Fruit fly (Drosophila melanogaster) whole organism, embryonic: Measurements from ENCODE around the gene CG32026.

ENCODE experiments used
- Atf6 ChIP-seq: fragments of 200-800 bp; sonication (Bioruptor generic); IDR thresholded peaks from 2 replicates; pipeline ENCODE4 v1.3.6; 2022; ENCODE audit warnings: missing biosample characterization, missing genetic modification characterization
- B-H2 ChIP-seq: fragments of 200-800 bp; sonication (Bioruptor generic); optimal IDR thresholded peaks from 2 replicates; lab custom pipeline; 2018; ENCODE audit warnings: missing biosample characterization, mild to moderate bottlenecking, missing genetic modification characterization
- CG10209 ChIP-seq: fragments of 200-800 bp; sonication (Bioruptor generic); optimal IDR thresholded peaks from 3 replicates; lab custom pipeline; 2017; ENCODE audit warnings: missing biosample characterization, mild to moderate bottlenecking, missing genetic modification characterization, missing genetic modification reagents
- CG10979 ChIP-seq: fragments of 200-800 bp; sonication (Bioruptor generic); optimal IDR thresholded peaks from 2 replicates; lab custom pipeline; 2018; ENCODE audit warnings: missing biosample characterization, mild to moderate bottlenecking, missing genetic modification characterization, moderate library complexity
- CG11695 ChIP-seq: fragments of 200-800 bp; sonication (Bioruptor generic); IDR thresholded peaks from 3 replicates; pipeline ENCODE4 v1.3.6; 2022; ENCODE audit warnings: missing biosample characterization, missing genetic modification characterization
- CG12104 ChIP-seq: fragments of 200-800 bp; sonication (Bioruptor generic); optimal IDR thresholded peaks from 3 replicates; lab custom pipeline; 2016; ENCODE audit warnings: missing biosample characterization, missing genetic modification characterization
- CG16863 ChIP-seq: fragments of 200-800 bp; sonication (Bioruptor generic); optimal IDR thresholded peaks from 3 replicates; lab custom pipeline; 2016; ENCODE audit warnings: missing biosample characterization, missing genetic modification characterization
- CG18619 ChIP-seq: fragments of 200-800 bp; sonication (Bioruptor generic); optimal IDR thresholded peaks from 3 replicates; lab custom pipeline; 2017; ENCODE audit warnings: missing biosample characterization, mild to moderate bottlenecking, missing genetic modification characterization
- CG18764 ChIP-seq: fragments of 200-800 bp; sonication (Bioruptor generic); optimal IDR thresholded peaks from 3 replicates; lab custom pipeline; 2016; ENCODE audit warnings: missing biosample characterization, missing genetic modification characterization
- CG2875 ChIP-seq: fragments of 200-800 bp; sonication (Bioruptor generic); optimal IDR thresholded peaks from 2 replicates; lab custom pipeline; 2017; ENCODE audit warnings: missing biosample characterization, mild to moderate bottlenecking, missing genetic modification characterization, missing genetic modification reagents
- CG2889 ChIP-seq: fragments of 200-800 bp; sonication (Bioruptor generic); IDR thresholded peaks from 3 replicates; pipeline ENCODE4 v1.3.6; 2022; ENCODE audit warnings: missing biosample characterization, missing genetic modification characterization
- CG32772 ChIP-seq: fragments of 200-800 bp; sonication (Bioruptor generic); IDR thresholded peaks from 2 replicates; pipeline ENCODE4 v1.3.6; 2022; ENCODE audit warnings: missing biosample characterization, missing genetic modification characterization
- CG42726 ChIP-seq: fragments of 200-800 bp; sonication (Bioruptor generic); IDR thresholded peaks from 2 replicates; pipeline ENCODE4 v1.3.6; 2022; ENCODE audit warnings: missing biosample characterization, missing genetic modification characterization; ENCODE audit not compliant: partially characterized antibody
- CG7928 ChIP-seq: fragments of 200-800 bp; sonication (Bioruptor generic); optimal IDR thresholded peaks from 2 replicates; lab custom pipeline; 2017; ENCODE audit warnings: missing biosample characterization, mild to moderate bottlenecking, missing genetic modification characterization
- Camta ChIP-seq: fragments of 200-800 bp; sonication (Bioruptor generic); optimal IDR thresholded peaks from 2 replicates; lab custom pipeline; 2016; ENCODE audit warnings: missing biosample characterization, missing genetic modification characterization
- CkIIα-i1 ChIP-seq: fragments of 200-800 bp; sonication (Bioruptor generic); IDR thresholded peaks from 2 replicates; pipeline ENCODE4 v1.3.6; 2022; ENCODE audit warnings: missing biosample characterization, missing genetic modification characterization
- Dip2 ChIP-seq: fragments of 200-800 bp; sonication (Bioruptor generic); IDR thresholded peaks from 2 replicates; pipeline ENCODE4 v1.3.6; 2022; ENCODE audit warnings: missing biosample characterization, missing genetic modification characterization
- HLH3B ChIP-seq: fragments of 200-800 bp; sonication (Bioruptor generic); IDR thresholded peaks from 2 replicates; pipeline ENCODE4 v1.3.6; 2022; ENCODE audit warnings: missing biosample characterization, missing genetic modification characterization
- NC2β ChIP-seq: fragments of 200-800 bp; sonication (Bioruptor generic); optimal IDR thresholded peaks from 2 replicates; lab custom pipeline; 2016; ENCODE audit warnings: missing biosample characterization, missing genetic modification characterization
- NfI ChIP-seq: fragments of 200-800 bp; sonication (Bioruptor generic); optimal IDR thresholded peaks from 3 replicates; lab custom pipeline; 2018; ENCODE audit warnings: missing biosample characterization, mild to moderate bottlenecking, missing genetic modification characterization, moderate library complexity
- Scr ChIP-seq: fragments of 200-800 bp; sonication (Bioruptor generic); IDR thresholded peaks from 2 replicates; pipeline ENCODE4 v1.3.6; 2022; ENCODE audit warnings: missing biosample characterization, missing genetic modification characterization; ENCODE audit not compliant: partially characterized antibody
- Tbp ChIP-seq: fragments of >200 bp; optimal IDR thresholded peaks from 2 replicates; lab custom pipeline; 2018; ENCODE audit warnings: missing biosample characterization, missing genetic modification characterization
- Usf ChIP-seq: fragments of 200-800 bp; sonication (Bioruptor generic); optimal IDR thresholded peaks from 2 replicates; lab custom pipeline; 2017; ENCODE audit warnings: missing genotype, missing biosample characterization, missing genetic modification characterization
- ab ChIP-seq: fragments of 200-800 bp; sonication (Bioruptor generic); optimal IDR thresholded peaks from 2 replicates; lab custom pipeline; 2016; ENCODE audit warnings: missing biosample characterization, missing genetic modification characterization
- bab2 ChIP-seq: fragments of 200-800 bp; sonication (Bioruptor generic); optimal IDR thresholded peaks from 2 replicates; lab custom pipeline; 2016; ENCODE audit warnings: missing biosample characterization, missing genetic modification characterization
- bsh ChIP-seq, 2 experiments: fragments of 200-800 bp; sonication (Bioruptor generic); optimal IDR thresholded peaks; 2 replicates each; lab custom pipeline; 2017 to 2018; ENCODE audit warnings: mild to moderate bottlenecking in 2 of 2, missing biosample characterization in 2 of 2, missing genetic modification characterization in 2 of 2, moderate library complexity in 1 of 2
- cg ChIP-seq: fragments of 200-800 bp; sonication (Bioruptor generic); optimal IDR thresholded peaks from 3 replicates; lab custom pipeline; 2019; ENCODE audit warnings: missing biosample characterization, mild to moderate bottlenecking, missing genetic modification characterization, moderate library complexity
- chm ChIP-seq: fragments of 200-800 bp; sonication (Bioruptor generic); IDR thresholded peaks from 2 replicates; pipeline ENCODE4 v1.3.6; 2022; ENCODE audit warnings: missing biosample characterization, missing genetic modification characterization
- crc ChIP-seq: fragments of 200-800 bp; sonication (Bioruptor generic); optimal IDR thresholded peaks from 2 replicates; lab custom pipeline; 2016; ENCODE audit warnings: missing biosample characterization, missing genetic modification characterization
- cwo ChIP-seq: fragments of 200-800 bp; sonication (Bioruptor generic); optimal IDR thresholded peaks from 3 replicates; lab custom pipeline; 2017; ENCODE audit warnings: missing biosample characterization, missing genetic modification characterization, mild to moderate bottlenecking, moderate library complexity, missing genetic modification reagents
- dati ChIP-seq: fragments of 200-800 bp; sonication (Bioruptor generic); IDR thresholded peaks from 2 replicates; pipeline ENCODE4 v1.3.6; 2022; ENCODE audit warnings: missing biosample characterization, missing genetic modification characterization
- fd102C ChIP-seq: fragments of 200-800 bp; sonication (Bioruptor generic); optimal IDR thresholded peaks from 2 replicates; lab custom pipeline; 2018; ENCODE audit warnings: missing biosample characterization, mild to moderate bottlenecking, missing genetic modification characterization, moderate library complexity
- fd3F ChIP-seq: fragments of 200-800 bp; sonication (Bioruptor generic); optimal IDR thresholded peaks from 2 replicates; lab custom pipeline; 2018; ENCODE audit warnings: missing biosample characterization, mild to moderate bottlenecking, missing genetic modification characterization, moderate library complexity
- fd64A ChIP-seq: fragments of 200-800 bp; sonication (Bioruptor generic); optimal IDR thresholded peaks from 3 replicates; lab custom pipeline; 2018; ENCODE audit warnings: missing biosample characterization, mild to moderate bottlenecking, missing genetic modification characterization
- fru ChIP-seq: fragments of >200 bp; optimal IDR thresholded peaks from 2 replicates; lab custom pipeline; 2017
- hth ChIP-seq: fragments of >200 bp; optimal IDR thresholded peaks from 2 replicates; lab custom pipeline; 2017; ENCODE audit warnings: inconsistent platforms
- jigr1 ChIP-seq: fragments of 200-800 bp; sonication (Bioruptor generic); IDR thresholded peaks from 3 replicates; pipeline ENCODE4 v1.3.6; 2022; ENCODE audit warnings: missing biosample characterization, missing genetic modification characterization
- jing ChIP-seq: fragments of 200-800 bp; sonication (Bioruptor generic); optimal IDR thresholded peaks from 2 replicates; lab custom pipeline; 2018; ENCODE audit warnings: missing biosample characterization, mild to moderate bottlenecking, missing genetic modification characterization
- lbe ChIP-seq: fragments of 200-800 bp; sonication (Bioruptor generic); optimal IDR thresholded peaks from 2 replicates; lab custom pipeline; 2016; ENCODE audit warnings: missing biosample characterization, mild to moderate bottlenecking, missing genetic modification characterization
- mirr ChIP-seq: fragments of 200-800 bp; sonication (Bioruptor generic); optimal IDR thresholded peaks from 3 replicates; lab custom pipeline; 2018; ENCODE audit warnings: missing biosample characterization, mild to moderate bottlenecking, missing genetic modification characterization
- oc ChIP-seq: fragments of 200-800 bp; sonication (Bioruptor generic); optimal IDR thresholded peaks from 2 replicates; lab custom pipeline; 2018; ENCODE audit warnings: missing biosample characterization, mild to moderate bottlenecking, missing genetic modification characterization, moderate library complexity
- pita ChIP-seq: fragments of 200-800 bp; sonication (Bioruptor generic); optimal IDR thresholded peaks from 2 replicates; lab custom pipeline; 2017; ENCODE audit warnings: missing biosample characterization, mild to moderate bottlenecking, missing genetic modification characterization
- pum ChIP-seq: fragments of 200-800 bp; sonication (Bioruptor generic); optimal IDR thresholded peaks from 2 replicates; lab custom pipeline; 2016; ENCODE audit warnings: missing biosample characterization, missing genetic modification characterization
- pzg ChIP-seq: fragments of 200-800 bp; sonication (Bioruptor generic); optimal IDR thresholded peaks from 3 replicates; lab custom pipeline; 2018; ENCODE audit warnings: missing biosample characterization, mild to moderate bottlenecking, missing genetic modification characterization, moderate library complexity
- row ChIP-seq: fragments of 200-800 bp; sonication (Bioruptor generic); IDR thresholded peaks from 3 replicates; pipeline ENCODE4 v1.3.6; 2022; ENCODE audit warnings: missing biosample characterization, missing genetic modification characterization
- sens ChIP-seq: fragments of 200-800 bp; sonication (Bioruptor generic); peaks from one replicate; lab custom pipeline; 2016; ENCODE audit warnings: missing biosample characterization, missing genetic modification characterization
- sens-2 ChIP-seq: fragments of 200-800 bp; sonication (Bioruptor generic); IDR thresholded peaks from 2 replicates; pipeline ENCODE4 v1.3.6; 2022; ENCODE audit warnings: missing biosample characterization, missing genetic modification characterization
- sob ChIP-seq: fragments of 200-800 bp; sonication (Bioruptor generic); IDR thresholded peaks from 2 replicates; pipeline ENCODE4 v1.3.6; 2022; ENCODE audit warnings: missing biosample characterization, missing genetic modification characterization
- tio ChIP-seq: fragments of 200-800 bp; sonication (Bioruptor generic); optimal IDR thresholded peaks from 2 replicates; lab custom pipeline; 2017; ENCODE audit warnings: missing biosample characterization, missing genetic modification characterization, inconsistent platforms
- tup ChIP-seq: fragments of 200-800 bp; sonication (Bioruptor generic); optimal IDR thresholded peaks from 2 replicates; lab custom pipeline; 2016; ENCODE audit warnings: missing biosample characterization, mild to moderate bottlenecking, missing genetic modification characterization, moderate library complexity
- usp ChIP-seq: fragments of >200 bp; optimal IDR thresholded peaks from 2 replicates; lab custom pipeline; 2017; ENCODE audit warnings: missing biosample characterization, missing genetic modification characterization

Gene CG32026

dm6 chr3L:8827133-8827867 lies 9.0 kb upstream of the CG32026 start, which contains the start of gene dally (continued):
- TF ChIP-seq fd3F (no peak), jing (GFP tag; lab: Kevin White, UChicago) (peak; percentile 42), sob (peak; percentile 40; the same call in 1 of the 2 replicates), mirr (GFP tag; lab: Kevin White, UChicago) (peak; percentile 43), B-H2 (GFP tag; lab: Kevin White, UChicago) (peak; percentile 44), fd64A (GFP tag; lab: Kevin White, UChicago) (peak; percentile 15), oc (no peak), chm (GFP tag; lab: Robert Waterston, UW) (peak; percentile 78), tup (GFP tag; lab: Kevin White, UChicago) (no peak), CG10209 (GFP tag; lab: Kevin White, UChicago) (no peak), sens (GFP tag; lab: Kevin White, UChicago) (peak; percentile 76), row (GFP tag; lab: Robert Waterston, UW) (peak; percentile 81), CG42726 (GFP tag; lab: Robert Waterston, UW) (peak; percentile 85), Camta (no peak), hth (no peak), CG18764 (GFP tag; lab: Kevin White, UChicago) (no peak), jigr1 (GFP tag; lab: Robert Waterston, UW) (no peak), tio (GFP tag; lab: Kevin White, UChicago) (no peak), Atf6 (GFP tag; lab: Robert Waterston, UW) (0 out of 2 replicates have a peak, but pooled peaks have one; percentile 32), CG2889 (GFP tag; lab: Robert Waterston, UW) (no peak), CG12104 (GFP tag; lab: Kevin White, UChicago) (no peak), Usf (GFP tag; lab: Kevin White, UChicago) (no peak), pzg (GFP tag; lab: Kevin White, UChicago) (no peak), NC2β (GFP tag; lab: Kevin White, UChicago) (no peak), crc (GFP tag; lab: Kevin White, UChicago) (no peak), Tbp (GFP tag; lab: Kevin White, UChicago) (no peak), NfI (GFP tag; lab: Kevin White, UChicago) (no peak), cg (no peak), cwo (GFP tag; lab: Kevin White, UChicago) (no peak), Dip2 (no peak), CG10979 (tag; lab: Kevin White, UChicago) (peak; percentile 26), CG7928 (no peak), bab2 (GFP tag; lab: Kevin White, UChicago) (no peak), CG18619 (GFP tag; lab: Kevin White, UChicago) (no peak), ab (no peak), Scr (GFP tag; lab: Robert Waterston, UW) (peak; percentile 48), pum (GFP tag; lab: Kevin White, UChicago) (no peak), bsh (GFP tag; optimal IDR thresholded peaks at IDR 0.05; lab: Kevin White, UChicago) (peak in 1 of 2 experiments; percentile 13), CG16863 (peak; percentile 22), fru (lab: Kevin White, UChicago) (no peak), sens-2 (peak; percentile 46), lbe (GFP tag; lab: Kevin White, UChicago) (no peak), CG32772 (no peak), pita (no peak), dati (no peak), CG11695 (GFP tag; lab: Robert Waterston, UW) (peak; percentile 36; the same call in 1 of the 3 replicates), HLH3B (no peak), CG2875 (GFP tag; lab: Kevin White, UChicago) (peak; percentile 9), fd102C (GFP tag; lab: Kevin White, UChicago) (no peak), CkIIα-i1 (GFP tag; lab: Robert Waterston, UW) (no peak), usp (GFP tag; lab: Kevin White, UChicago) (no peak)
